Worm (Caenorhabditis elegans) whole organism, L4/young adult: ENCODE data around the gene mpc-1.

Experiments
- dao-5 ChIP-seq: sonication (generic microtip); optimal IDR thresholded peaks from 2 replicates; lab custom pipeline; 2016; ENCODE audit warnings: missing genotype, missing genetic modification characterization, moderate library complexity, missing compliant biosample characterization
- him-1 ChIP-seq: sonication (generic microtip); optimal IDR thresholded peaks from 2 replicates; lab custom pipeline; 2016; ENCODE audit warnings: missing genotype, missing genetic modification reagents, missing genetic modification characterization, missing compliant biosample characterization

DNA sequence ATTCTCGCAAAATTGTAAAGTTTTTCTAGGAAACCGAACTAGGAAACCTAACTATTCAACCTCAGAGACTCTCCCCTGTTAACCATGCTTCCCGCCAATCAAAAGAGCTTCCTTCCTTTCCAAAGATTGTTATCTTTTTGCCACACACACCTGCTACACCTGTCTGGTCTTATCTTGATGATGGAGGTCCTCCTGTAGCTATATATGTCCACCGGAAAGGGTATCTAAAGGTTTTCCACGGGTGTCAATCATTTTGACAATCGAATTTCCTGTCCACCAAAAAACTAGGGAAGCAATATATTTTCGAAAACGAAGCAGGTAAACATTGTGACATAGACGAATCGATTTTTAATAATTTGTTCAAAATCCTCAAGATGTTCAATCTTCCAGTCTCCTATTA lies 40.5 kb downstream of the mpc-1 start:
- TF ChIP-seq dao-5 (tag; lab: Kevin White, UChicago) (no peak), him-1 (tag; lab: Kevin White, UChicago) (no peak)
